Fruit fly (Drosophila melanogaster) Kc167 (cell line): ENCODE data around the gene CG32269.

Experiments used
- Myc ChIP-seq: fragments of >200 bp; optimal IDR thresholded peaks from 2 replicates; lab custom pipeline; 2017; ENCODE audit warnings: missing external identifiers
- Sin3A ChIP-seq: fragments of >200 bp; optimal IDR thresholded peaks from 2 replicates; lab custom pipeline; 2018; ENCODE audit warnings: missing external identifiers
- h ChIP-seq: fragments of >200 bp; optimal IDR thresholded peaks from 3 replicates; lab custom pipeline; 2018; ENCODE audit warnings: missing external identifiers
- insv ChIP-seq: fragments of >200 bp; optimal IDR thresholded peaks from 3 replicates; lab custom pipeline; 2018; ENCODE audit warnings: missing external identifiers
- psq ChIP-seq: fragments of >200 bp; optimal IDR thresholded peaks from 2 replicates; lab custom pipeline; 2017; ENCODE audit warnings: missing external identifiers
- ttk ChIP-seq: sonication (Bioruptor generic); optimal IDR thresholded peaks from 2 replicates; lab custom pipeline; 2017; ENCODE audit warnings: missing external identifiers

The CG32269 gene

dm6 chr3L:3208895-3209294 lies at the start of gene CG32269, which contains the start of gene CG32270:
TSS of gene CG32269 (minus strand) at chr3L:3208985.
TSS of gene CG32270 (minus strand) at chr3L:3208985.
- TF ChIP-seq Myc (lab: Kevin White, UChicago) (no peak), ttk (lab: Kevin White, UChicago) (no peak), Sin3A (lab: Kevin White, UChicago) (no peak), h (lab: Kevin White, UChicago) (no peak), psq (lab: Kevin White, UChicago) (no peak), insv (lab: Kevin White, UChicago) (no peak)

DNA sequence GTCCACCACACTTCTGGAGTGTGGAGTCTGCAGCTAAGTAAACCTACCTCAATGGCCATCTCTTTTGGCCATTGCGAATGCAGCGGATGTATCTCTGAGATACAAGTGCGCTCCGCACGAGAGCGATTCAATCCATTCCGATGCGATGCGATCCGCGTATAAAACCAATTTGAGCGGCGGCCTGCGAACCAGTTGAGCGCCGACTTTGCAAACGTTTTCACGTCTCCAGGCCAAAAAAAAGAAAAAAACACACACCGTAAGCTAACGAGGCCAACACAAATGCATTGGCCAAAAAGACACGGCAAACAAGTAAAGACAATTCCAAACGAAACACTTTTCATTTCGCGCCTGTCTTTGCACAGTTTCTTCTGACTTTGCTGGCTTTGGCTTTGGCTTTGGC lies 48.9 kb upstream of the CG32269 start, which contains the start of gene ckd:
TSS of gene ckd (plus strand) at position 189 of the 400 bp plus-strand sequence.
- TF ChIP-seq h (lab: Kevin White, UChicago), result no peak
- no peak for TF ChIP-seq Myc (lab: Kevin White, UChicago)
- no peak for TF ChIP-seq psq (lab: Kevin White, UChicago)
- no peak for TF ChIP-seq insv (lab: Kevin White, UChicago)
- TF ChIP-seq ttk (lab: Kevin White, UChicago), result no peak
- TF ChIP-seq Sin3A (lab: Kevin White, UChicago), result no peak

DNA sequence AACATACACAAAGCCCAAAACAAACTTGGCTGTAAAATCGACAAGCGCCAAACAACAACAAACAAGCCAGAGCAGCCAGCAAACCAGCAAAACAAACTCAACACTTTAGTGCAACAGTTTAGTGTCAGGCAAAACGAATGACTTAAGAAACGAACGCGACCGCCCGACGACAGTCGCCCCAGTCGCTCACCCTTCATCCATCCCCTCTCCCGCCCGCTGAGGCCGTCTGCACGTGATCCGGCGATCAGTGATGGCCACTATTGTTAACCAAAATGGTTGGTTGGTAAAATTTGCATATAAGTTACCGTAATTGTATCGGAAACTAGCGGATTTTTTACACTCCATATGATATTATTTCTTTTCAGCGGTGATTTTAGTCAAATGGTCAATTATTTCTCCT lies 44.8 kb upstream of the CG32269 start:
- TF ChIP-seq ttk (lab: Kevin White, UChicago) (no peak), h (lab: Kevin White, UChicago) (no peak), psq (lab: Kevin White, UChicago) (no peak), insv (lab: Kevin White, UChicago) (no peak), Myc (lab: Kevin White, UChicago) (no peak), Sin3A (lab: Kevin White, UChicago) (no peak)

DNA sequence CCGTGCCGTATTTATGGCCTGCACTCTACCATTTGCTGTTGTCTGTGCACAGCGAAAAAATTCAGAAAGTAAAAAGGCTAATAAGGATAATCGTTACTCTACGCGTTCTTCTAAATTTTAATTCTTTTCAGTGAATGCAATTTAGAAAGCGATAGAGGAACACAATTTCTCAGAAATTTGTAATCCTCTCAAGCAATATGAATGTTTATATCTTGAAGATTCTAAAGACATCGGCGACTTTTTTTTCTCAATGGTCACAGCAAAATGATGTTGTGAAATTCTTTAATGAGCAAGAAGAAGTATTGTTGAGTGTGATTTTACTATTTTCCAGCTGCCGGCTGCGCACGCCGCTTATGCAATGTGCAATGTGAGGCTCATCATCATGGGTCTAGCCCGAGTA lies 44.1 kb upstream of the CG32269 start:
- TF ChIP-seq psq (lab: Kevin White, UChicago) (no peak), insv (lab: Kevin White, UChicago) (no peak), h (lab: Kevin White, UChicago) (no peak), ttk (lab: Kevin White, UChicago) (no peak), Sin3A (lab: Kevin White, UChicago) (no peak), Myc (lab: Kevin White, UChicago) (no peak)

dm6 chr3L:3251659-3252490 lies 43.1 kb upstream of the CG32269 start:
- no peak for TF ChIP-seq Sin3A (lab: Kevin White, UChicago)
- TF ChIP-seq psq (lab: Kevin White, UChicago), result no peak
- TF ChIP-seq h (lab: Kevin White, UChicago), result no peak
- no peak for TF ChIP-seq insv (lab: Kevin White, UChicago)
- TF ChIP-seq ttk (lab: Kevin White, UChicago), result no peak
- TF ChIP-seq Myc (lab: Kevin White, UChicago), result no peak

- no peak for TF ChIP-seq psq (lab: Kevin White, UChicago)
- TF ChIP-seq h (lab: Kevin White, UChicago), result no peak
- no peak for TF ChIP-seq Myc (lab: Kevin White, UChicago)
- TF ChIP-seq ttk (lab: Kevin White, UChicago), result no peak
- no peak for TF ChIP-seq Sin3A (lab: Kevin White, UChicago)
- no peak for TF ChIP-seq insv (lab: Kevin White, UChicago)
Measured at dm6 chr3L:3250922-3251658, 42.3 kb upstream of the CG32269 start.

dm6 chr3L:3249997-3250774 lies 41.4 kb upstream of the CG32269 start:
- no peak for TF ChIP-seq Myc (lab: Kevin White, UChicago)
- TF ChIP-seq insv (lab: Kevin White, UChicago), result no peak
- no peak for TF ChIP-seq Sin3A (lab: Kevin White, UChicago)
- no peak for TF ChIP-seq psq (lab: Kevin White, UChicago)
- TF ChIP-seq ttk (lab: Kevin White, UChicago), result no peak
- TF ChIP-seq h (lab: Kevin White, UChicago), result no peak

DNA sequence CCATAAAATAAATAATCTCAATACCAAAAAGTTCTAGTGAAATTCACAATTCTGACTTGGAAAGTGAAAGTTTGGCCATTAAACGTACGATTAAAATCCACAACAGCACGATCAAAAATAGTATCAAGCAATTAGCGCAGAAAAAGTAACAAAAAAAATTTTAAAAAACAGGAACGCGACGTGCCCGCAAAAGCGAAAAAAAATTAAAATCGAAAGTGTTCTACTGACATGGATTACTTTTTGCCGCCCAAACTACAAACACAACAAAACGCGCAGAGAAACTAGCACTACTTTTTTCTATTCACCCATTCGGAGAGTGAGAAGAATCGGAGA lies 40.8 kb upstream of the CG32269 start:
- TF ChIP-seq psq (lab: Kevin White, UChicago) (no peak), Sin3A (lab: Kevin White, UChicago) (no peak), Myc (lab: Kevin White, UChicago) (no peak), insv (lab: Kevin White, UChicago) (no peak), ttk (lab: Kevin White, UChicago) (no peak), h (lab: Kevin White, UChicago) (no peak)

dm6 chr3L:3248714-3249663 lies 40.2 kb upstream of the CG32269 start:
- no peak for TF ChIP-seq Myc (lab: Kevin White, UChicago)
- TF ChIP-seq psq (lab: Kevin White, UChicago), result no peak
- TF ChIP-seq ttk (lab: Kevin White, UChicago), result no peak
- TF ChIP-seq insv (lab: Kevin White, UChicago), result no peak
- no peak for TF ChIP-seq Sin3A (lab: Kevin White, UChicago)
- no peak for TF ChIP-seq h (lab: Kevin White, UChicago)
